Worm (Caenorhabditis elegans) whole organism, L4 larva: ENCODE results near the gene slc-17.9.
"Not testable (repeated sequence)": the region's sequence is repeated elsewhere in the genome, so short reads cannot be mapped to it uniquely, and the experiment has no call there.

ENCODE experiments used
- F37D6.2 ChIP-seq: sonication (generic microtip); optimal IDR thresholded peaks from 2 replicates; lab custom pipeline; 2016; ENCODE audit warnings: mild to moderate bottlenecking, missing genetic modification characterization, missing compliant biosample characterization
- ZK546.5 ChIP-seq, 2 experiments: sonication (generic microtip); optimal IDR thresholded peaks; 2 replicates each; lab custom pipeline; 2017; ENCODE audit warnings: missing biosample characterization in 2 of 2, missing genetic modification characterization in 2 of 2
- hmg-1.1 ChIP-seq: fragments of 200-800 bp; sonication (Bioruptor generic); IDR thresholded peaks from 2 replicates; pipeline ENCODE4 v1.3.6; 2022; ENCODE audit warnings: missing genetic modification reagents, missing genetic modification characterization, missing compliant biosample characterization
- lin-15B ChIP-seq: fragments of 150-350 bp; sonication (generic microtip); optimal IDR thresholded peaks from 3 replicates; lab custom pipeline; 2014; ENCODE audit warnings: missing biosample characterization, missing genetic modification characterization
- mes-2 ChIP-seq: sonication (generic microtip); optimal IDR thresholded peaks from 2 replicates; lab custom pipeline; 2016; ENCODE audit warnings: missing genotype, mild to moderate bottlenecking, missing genetic modification characterization, missing compliant biosample characterization; ENCODE audit not compliant: poor library complexity, severe bottlenecking
- unc-62 ChIP-seq, 3 experiments: fragments of 150-350 bp in 1 of 3; sonication (generic microtip); optimal IDR thresholded peaks in 2 of 3; peaks in 1 of 3; 1 replicate in 1 of 3; 2 replicates in 2 of 3; lab custom pipeline; 2014 to 2017; ENCODE audit warnings: missing biosample characterization in 3 of 3, missing genetic modification characterization in 3 of 3, missing genetic modification reagents in 3 of 3, missing genotype in 1 of 3

- TF ChIP-seq hmg-1.1 (GFP tag; lab: Robert Waterston, UW) (peak; percentile 99), F37D6.2 (tag; lab: Kevin White, UChicago) (peak; percentile 86), unc-62 (GFP tag; optimal IDR thresholded peaks at IDR 0.05 in 1 of 2; lab: Kevin White, UChicago) (peak in 1 of 2 experiments; percentile 96), mes-2 (tag; lab: Kevin White, UChicago) (peak; percentile 87)
- not testable (repeated sequence) for TF ChIP-seq ZK546.5 (tag; optimal IDR thresholded peaks at IDR 0.05; lab: Kevin White, UChicago); unc-62 (tag; optimal IDR thresholded peaks at IDR 0.05; lab: Kevin White, UChicago); lin-15B (tag; lab: Kevin White, UChicago)
Measured at ce11 chrX:9743513-9743914, 21.2 kb downstream of the slc-17.9 start.
